Fruit fly (Drosophila melanogaster) whole organism, pupa: ENCODE data around the gene fwe.

Source experiments
- CG17806 ChIP-seq: fragments of 200-800 bp; sonication (Bioruptor generic); optimal IDR thresholded peaks from 2 replicates; lab custom pipeline; 2018; ENCODE audit warnings: missing biosample characterization, mild to moderate bottlenecking, missing genetic modification characterization, moderate library complexity
- Pif1B ChIP-seq: fragments of 200-800 bp; sonication (Bioruptor generic); optimal IDR thresholded peaks from 3 replicates; lab custom pipeline; 2016; ENCODE audit warnings: missing biosample characterization, missing genetic modification characterization

dm6 chr3L:15794311-15794710 lies 21.9 kb downstream of the fwe start:
- TF ChIP-seq Pif1B (GFP tag; lab: Kevin White, UChicago) (no peak), CG17806 (no peak)
